Worm (Caenorhabditis elegans) whole organism, midembryonic: ENCODE results near the gene AH9.4.

Experiments
- T22C8.4 ChIP-seq: fragments of 200-800 bp; sonication (Bioruptor generic); IDR thresholded peaks from 2 replicates; pipeline ENCODE4 v1.3.6; 2022; ENCODE audit warnings: missing genetic modification characterization, missing compliant biosample characterization
- cog-1 ChIP-seq: sonication (generic microtip); optimal IDR thresholded peaks from 2 replicates; lab custom pipeline; 2016; ENCODE audit warnings: missing genetic modification characterization, missing compliant biosample characterization
- flt-1 ChIP-seq: fragments of 200-800 bp; sonication (Bioruptor generic); IDR thresholded peaks from 2 replicates; pipeline ENCODE4 v1.3.6; 2022; ENCODE audit warnings: missing genetic modification characterization, missing compliant biosample characterization
- med-1 ChIP-seq: sonication (generic microtip); optimal IDR thresholded peaks from 2 replicates; lab custom pipeline; 2017; ENCODE audit warnings: missing genetic modification characterization, mild to moderate bottlenecking, missing compliant biosample characterization, antibody characterized with exemption, missing genetic modification reagents; ENCODE audit not compliant: insufficient read depth
- ztf-23 ChIP-seq: fragments of 200-800 bp; sonication (Bioruptor generic); IDR thresholded peaks from 2 replicates; pipeline ENCODE4 v1.3.6; 2022; ENCODE audit warnings: missing genetic modification reagents, missing genetic modification characterization, missing compliant biosample characterization

DNA sequence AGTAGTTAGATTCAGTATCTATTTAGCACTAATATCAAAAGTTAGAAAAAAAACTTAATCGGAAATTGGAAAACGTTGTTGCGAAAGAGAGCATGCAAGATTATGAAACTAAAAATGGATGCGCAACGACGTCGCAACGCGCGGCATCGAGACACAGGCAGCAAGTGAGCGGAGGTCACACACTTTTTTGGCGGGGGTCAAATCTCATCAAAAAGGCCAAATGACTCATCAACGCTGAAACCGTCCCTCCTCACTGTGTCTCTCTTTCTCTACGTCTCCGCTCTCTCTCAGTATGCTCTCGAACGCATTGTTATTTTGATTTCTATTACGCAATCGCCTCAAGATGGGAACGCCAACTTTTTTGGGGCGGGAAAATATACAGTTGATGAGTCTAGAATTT lies 15.7 kb downstream of the AH9.4 start:
- TF ChIP-seq cog-1 (tag; lab: Kevin White, UChicago) (no peak), flt-1 (GFP tag; lab: Robert Waterston, UW) (no peak), ztf-23 (no peak), T22C8.4 (GFP tag; lab: Robert Waterston, UW) (no peak), med-1 (GFP tag; lab: Kevin White, UChicago) (no peak)
